Worm (Caenorhabditis elegans) whole organism, L4 larva: ENCODE measurements around the gene F14F3.4.

ENCODE experiments used
- T26A8.4 ChIP-seq: fragments of 200-800 bp; sonication (Bioruptor generic); IDR thresholded peaks from 2 replicates; pipeline ENCODE4 v1.3.6; 2022; ENCODE audit warnings: missing genetic modification characterization, missing compliant biosample characterization
- ces-1 ChIP-seq: fragments of 150-350 bp; sonication (generic microtip); optimal IDR thresholded peaks from 4 replicates; lab custom pipeline; 2014; ENCODE audit warnings: missing biosample characterization, missing genetic modification reagents, missing genetic modification characterization
- lsy-2 ChIP-seq, 2 experiments: fragments of 150-350 bp in 1 of 2; sonication (generic microtip) in 1 of 2; optimal IDR thresholded peaks; 2 replicates each; lab custom pipeline; 2014 to 2017; ENCODE audit warnings: missing biosample characterization in 2 of 2, missing genetic modification characterization in 2 of 2
- nhr-237 ChIP-seq: sonication (generic microtip); optimal IDR thresholded peaks from 2 replicates; lab custom pipeline; 2017; ENCODE audit warnings: missing biosample characterization, missing genetic modification characterization
- nhr-41 ChIP-seq: fragments of 200-800 bp; sonication (Bioruptor generic); IDR thresholded peaks from 2 replicates; pipeline ENCODE4 v1.3.6; 2022; ENCODE audit warnings: missing genetic modification reagents, missing genetic modification characterization, missing compliant biosample characterization
- nhr-77 ChIP-seq: fragments of 150-350 bp; optimal IDR thresholded peaks from 2 replicates; lab custom pipeline; 2014; ENCODE audit warnings: missing biosample characterization, missing genetic modification characterization
- sdz-12 ChIP-seq: fragments of 200-800 bp; sonication (Bioruptor generic); optimal IDR thresholded peaks from 2 replicates; lab custom pipeline; 2018; ENCODE audit warnings: mild to moderate bottlenecking, missing genetic modification characterization, missing compliant biosample characterization
- skn-1 ChIP-seq: fragments of 150-350 bp; optimal IDR thresholded peaks from 2 replicates; lab custom pipeline; 2014; ENCODE audit warnings: missing biosample characterization, missing genetic modification characterization
- snpc-4 ChIP-seq: fragments of 150-350 bp; optimal IDR thresholded peaks from 2 replicates; lab custom pipeline; 2014; ENCODE audit warnings: missing biosample characterization, missing genetic modification characterization
- unc-39 ChIP-seq: sonication (generic microtip); optimal IDR thresholded peaks from 2 replicates; lab custom pipeline; 2017; ENCODE audit warnings: missing biosample characterization, missing genetic modification characterization
- zfp-2 ChIP-seq: sonication (generic microtip); optimal IDR thresholded peaks from 2 replicates; lab custom pipeline; 2016; ENCODE audit warnings: mild to moderate bottlenecking, missing genetic modification characterization, missing compliant biosample characterization

- no peak for TF ChIP-seq sdz-12 (GFP tag; lab: Kevin White, UChicago)
- no peak for TF ChIP-seq snpc-4 (tag; lab: Kevin White, UChicago)
- TF ChIP-seq unc-39, result no peak
- TF ChIP-seq skn-1 (tag; lab: Kevin White, UChicago), result no peak
- TF ChIP-seq ces-1 (GFP tag; lab: Kevin White, UChicago), result no peak
- no peak for TF ChIP-seq T26A8.4 (GFP tag; lab: Robert Waterston, UW)
- no peak for TF ChIP-seq nhr-237 (tag; lab: Kevin White, UChicago)
- TF ChIP-seq nhr-41, result no peak
- TF ChIP-seq zfp-2 (tag; lab: Kevin White, UChicago), result no peak
- no peak for TF ChIP-seq lsy-2 (tag; optimal IDR thresholded peaks at IDR 0.05; lab: Kevin White, UChicago)
- no peak for TF ChIP-seq nhr-77
Measured at ce11 chrX:10491044-10491443, 30.2 kb downstream of the F14F3.4 start, which contains the start of gene C33D3.5.
